Worm (Caenorhabditis elegans) whole organism, L4 larva: Measurements from ENCODE around the gene F18G5.6.

Experiments
- R02D3.7 ChIP-seq: fragments of 150-350 bp; sonication (generic microtip); optimal IDR thresholded peaks from 3 replicates; lab custom pipeline; 2014; ENCODE audit warnings: missing biosample characterization, missing genetic modification characterization
- ama-1 ChIP-seq: fragments of 150-350 bp; optimal IDR thresholded peaks from 2 replicates; lab custom pipeline; 2014; ENCODE audit warnings: inconsistent platforms, mixed read lengths
- ceh-20 ChIP-seq: fragments of 200-800 bp; sonication (Bioruptor generic); IDR thresholded peaks from 2 replicates; pipeline ENCODE4 v1.3.6; 2022; ENCODE audit warnings: missing genetic modification reagents, missing genetic modification characterization, missing compliant biosample characterization
- ceh-82 ChIP-seq: sonication (generic microtip); optimal IDR thresholded peaks from 2 replicates; lab custom pipeline; 2017; ENCODE audit warnings: missing biosample characterization, missing genetic modification characterization
- dpl-1 ChIP-seq: fragments of 150-350 bp; optimal IDR thresholded peaks from 2 replicates; lab custom pipeline; 2014; ENCODE audit warnings: missing biosample characterization, missing genetic modification reagents, missing genetic modification characterization
- lin-1 ChIP-seq: fragments of 200-800 bp; sonication (Bioruptor generic); IDR thresholded peaks from 2 replicates; pipeline ENCODE4 v1.3.6; 2022; ENCODE audit warnings: missing genetic modification reagents, missing genetic modification characterization, missing compliant biosample characterization
- lin-13 ChIP-seq: fragments of 150-350 bp; optimal IDR thresholded peaks from 2 replicates; lab custom pipeline; 2014; ENCODE audit warnings: missing biosample characterization, missing genetic modification reagents, missing genetic modification characterization
- lsy-2 ChIP-seq, 2 experiments: fragments of 150-350 bp in 1 of 2; sonication (generic microtip) in 1 of 2; optimal IDR thresholded peaks; 2 replicates each; lab custom pipeline; 2014 to 2017; ENCODE audit warnings: missing biosample characterization in 2 of 2, missing genetic modification characterization in 2 of 2
- unc-39 ChIP-seq: sonication (generic microtip); optimal IDR thresholded peaks from 2 replicates; lab custom pipeline; 2017; ENCODE audit warnings: missing biosample characterization, missing genetic modification characterization
- unc-62 ChIP-seq, 3 experiments: fragments of 150-350 bp in 1 of 3; sonication (generic microtip); optimal IDR thresholded peaks in 2 of 3; peaks in 1 of 3; 1 replicate in 1 of 3; 2 replicates in 2 of 3; lab custom pipeline; 2014 to 2017; ENCODE audit warnings: missing biosample characterization in 3 of 3, missing genetic modification characterization in 3 of 3, missing genetic modification reagents in 3 of 3, missing genotype in 1 of 3
- zfp-2 ChIP-seq: sonication (generic microtip); optimal IDR thresholded peaks from 2 replicates; lab custom pipeline; 2016; ENCODE audit warnings: mild to moderate bottlenecking, missing genetic modification characterization, missing compliant biosample characterization

DNA sequence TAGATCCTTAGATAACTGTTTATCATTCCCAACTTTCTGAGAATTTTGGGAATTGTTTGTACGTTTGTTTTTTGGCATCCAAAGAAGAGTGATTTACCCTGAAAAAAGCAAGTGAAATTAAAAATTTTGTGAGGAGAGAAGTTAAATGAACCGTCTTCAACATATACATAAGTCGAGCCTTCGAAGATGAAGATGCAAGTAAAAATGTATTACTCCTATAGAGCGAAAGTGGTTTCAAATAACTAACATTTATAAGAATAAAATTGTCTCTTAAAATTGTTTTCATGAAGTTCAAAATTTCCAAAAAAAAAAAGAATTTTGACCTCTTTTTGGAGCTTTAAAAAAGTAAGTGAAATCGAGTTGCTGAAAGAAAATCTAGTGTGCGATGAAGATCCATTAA lies 10.4 kb upstream of the F18G5.6 start, which contains the start of gene B0416.10:
- TF ChIP-seq lin-1 (GFP tag; lab: Robert Waterston, UW), result no peak
- TF ChIP-seq lsy-2 (tag; optimal IDR thresholded peaks at IDR 0.05; lab: Kevin White, UChicago), result no peak
- TF ChIP-seq ceh-20 (GFP tag; lab: Robert Waterston, UW), result no peak
- TF ChIP-seq ceh-82, result no peak
- TF ChIP-seq unc-39, result no peak
- no peak for TF ChIP-seq ama-1
- TF ChIP-seq lin-13 (GFP tag; lab: Kevin White, UChicago), result no peak
- no peak for TF ChIP-seq dpl-1
- no peak for TF ChIP-seq unc-62 (GFP tag; optimal IDR thresholded peaks at IDR 0.05 in 1 of 2; lab: Kevin White, UChicago)
- no peak for TF ChIP-seq unc-62 (tag; optimal IDR thresholded peaks at IDR 0.05; lab: Kevin White, UChicago)
- no peak for TF ChIP-seq zfp-2 (tag; lab: Kevin White, UChicago)
- no peak for TF ChIP-seq R02D3.7 (tag; lab: Kevin White, UChicago)
